Fruit fly (Drosophila melanogaster) whole organism, embryonic: ENCODE measurements around the gene RabGGTa.

Experiments used
- B-H2 ChIP-seq: fragments of 200-800 bp; sonication (Bioruptor generic); optimal IDR thresholded peaks from 2 replicates; lab custom pipeline; 2018; ENCODE audit warnings: missing biosample characterization, mild to moderate bottlenecking, missing genetic modification characterization
- BtbVII ChIP-seq: fragments of 200-800 bp; sonication (Bioruptor generic); optimal IDR thresholded peaks from 3 replicates; lab custom pipeline; 2017; ENCODE audit warnings: missing biosample characterization, mild to moderate bottlenecking, missing genetic modification characterization
- CG11696 ChIP-seq: fragments of 200-800 bp; sonication (Bioruptor generic); IDR thresholded peaks from 2 replicates; pipeline ENCODE4 v1.3.6; 2022; ENCODE audit warnings: missing biosample characterization, missing genetic modification characterization
- CG12299 ChIP-seq: fragments of 200-800 bp; sonication (Bioruptor generic); optimal IDR thresholded peaks from 2 replicates; lab custom pipeline; 2018; ENCODE audit warnings: missing biosample characterization, mild to moderate bottlenecking, missing genetic modification characterization
- CG13123 ChIP-seq: fragments of 200-800 bp; sonication (Bioruptor generic); optimal IDR thresholded peaks from 2 replicates; lab custom pipeline; 2016; ENCODE audit warnings: missing biosample characterization, missing genetic modification characterization
- CG13775 ChIP-seq: fragments of 200-800 bp; sonication (Bioruptor generic); optimal IDR thresholded peaks from 3 replicates; lab custom pipeline; 2017; ENCODE audit warnings: missing biosample characterization, mild to moderate bottlenecking, missing genetic modification characterization
- CG15073 ChIP-seq: fragments of 200-800 bp; sonication (Bioruptor generic); optimal IDR thresholded peaks from 2 replicates; lab custom pipeline; 2016; ENCODE audit warnings: missing biosample characterization, missing genetic modification characterization
- CG15269 ChIP-seq: fragments of 200-800 bp; sonication (Bioruptor generic); optimal IDR thresholded peaks from 2 replicates; lab custom pipeline; 2018; ENCODE audit warnings: missing biosample characterization, mild to moderate bottlenecking, missing genetic modification characterization, moderate library complexity
- CG17568 ChIP-seq: fragments of 200-800 bp; sonication (Bioruptor generic); optimal IDR thresholded peaks from 2 replicates; lab custom pipeline; 2018; ENCODE audit warnings: missing biosample characterization, mild to moderate bottlenecking, missing genetic modification characterization, moderate library complexity
- CG3163 ChIP-seq: fragments of 200-800 bp; sonication (Bioruptor generic); optimal IDR thresholded peaks from 3 replicates; lab custom pipeline; 2016; ENCODE audit warnings: missing biosample characterization, missing genetic modification characterization
- CG5180 ChIP-seq: fragments of 200-800 bp; sonication (Bioruptor generic); optimal IDR thresholded peaks from 3 replicates; lab custom pipeline; 2017; ENCODE audit warnings: missing biosample characterization, missing genetic modification characterization, mild to moderate bottlenecking, moderate library complexity, missing genetic modification reagents
- CG5245 ChIP-seq: fragments of 200-800 bp; sonication (Bioruptor generic); optimal IDR thresholded peaks from 3 replicates; lab custom pipeline; 2016; ENCODE audit warnings: missing biosample characterization, missing genetic modification characterization
- CG6272 ChIP-seq: fragments of 200-800 bp; sonication (Bioruptor generic); IDR thresholded peaks from 2 replicates; pipeline ENCODE4 v1.3.6; 2022; ENCODE audit warnings: missing biosample characterization, missing genetic modification characterization
- CG7928 ChIP-seq: fragments of 200-800 bp; sonication (Bioruptor generic); optimal IDR thresholded peaks from 2 replicates; lab custom pipeline; 2017; ENCODE audit warnings: missing biosample characterization, mild to moderate bottlenecking, missing genetic modification characterization
- CG8089 ChIP-seq: fragments of 200-800 bp; sonication (Bioruptor generic); optimal IDR thresholded peaks from 3 replicates; lab custom pipeline; 2016; ENCODE audit warnings: missing biosample characterization, missing genetic modification characterization
- CG8944 ChIP-seq: fragments of 200-800 bp; sonication (Bioruptor generic); optimal IDR thresholded peaks from 3 replicates; lab custom pipeline; 2016; ENCODE audit warnings: missing biosample characterization, missing genetic modification characterization
- CHES-1-like ChIP-seq: fragments of 200-800 bp; sonication (Bioruptor generic); optimal IDR thresholded peaks from 2 replicates; lab custom pipeline; 2016; ENCODE audit warnings: missing biosample characterization, missing genetic modification characterization
- D ChIP-seq, 2 experiments: fragments of 200-800 bp in 1 of 2; fragments of >200 bp in 1 of 2; sonication (Bioruptor generic) in 1 of 2; optimal IDR thresholded peaks; 2 replicates in 1 of 2; 3 replicates in 1 of 2; lab custom pipeline; 2017; ENCODE audit warnings: mild to moderate bottlenecking in 1 of 2, missing biosample characterization in 1 of 2, missing genetic modification characterization in 1 of 2, missing genetic modification reagents in 1 of 2
- Dbx ChIP-seq: fragments of 200-800 bp; sonication (Bioruptor generic); IDR thresholded peaks from 3 replicates; pipeline ENCODE4 v1.3.6; 2022; ENCODE audit warnings: missing biosample characterization, missing genetic modification characterization
- Deaf1 ChIP-seq: fragments of 200-800 bp; optimal IDR thresholded peaks from 3 replicates; lab custom pipeline; 2019; ENCODE audit warnings: missing biosample characterization, mild to moderate bottlenecking, missing genetic modification characterization, moderate library complexity
- E2f1 ChIP-seq: fragments of 200-800 bp; sonication (Bioruptor generic); IDR thresholded peaks from 2 replicates; pipeline ENCODE4 v1.3.6; 2022; ENCODE audit warnings: missing biosample characterization, missing genetic modification characterization
- Fer2 ChIP-seq: fragments of 200-800 bp; sonication (Bioruptor generic); optimal IDR thresholded peaks from 2 replicates; lab custom pipeline; 2018; ENCODE audit warnings: missing biosample characterization, mild to moderate bottlenecking, missing genetic modification characterization, moderate library complexity
- Gug ChIP-seq: fragments of 200-800 bp; sonication (Bioruptor generic); IDR thresholded peaks from 4 replicates; pipeline ENCODE4 v1.3.6; 2022; ENCODE audit warnings: missing biosample characterization, missing genetic modification characterization
- HLH3B ChIP-seq: fragments of 200-800 bp; sonication (Bioruptor generic); IDR thresholded peaks from 2 replicates; pipeline ENCODE4 v1.3.6; 2022; ENCODE audit warnings: missing biosample characterization, missing genetic modification characterization
- Hmr ChIP-seq: fragments of 200-800 bp; sonication (Bioruptor generic); optimal IDR thresholded peaks from 3 replicates; lab custom pipeline; 2017; ENCODE audit warnings: mild to moderate bottlenecking, missing biosample characterization, missing genetic modification reagents, missing genetic modification characterization
- Hr51 ChIP-seq, 2 experiments: fragments of 200-800 bp; sonication (Bioruptor generic); optimal IDR thresholded peaks; 2 replicates in 1 of 2; 3 replicates in 1 of 2; lab custom pipeline; 2016 to 2018; ENCODE audit warnings: missing biosample characterization in 2 of 2, missing genetic modification characterization in 2 of 2, mild to moderate bottlenecking in 1 of 2, moderate library complexity in 1 of 2
- MTF-1 ChIP-seq: fragments of 200-800 bp; sonication (Bioruptor generic); optimal IDR thresholded peaks from 2 replicates; lab custom pipeline; 2018; ENCODE audit warnings: missing biosample characterization, mild to moderate bottlenecking, missing genetic modification characterization, borderline replicate concordance
- Mes4 ChIP-seq: fragments of 200-800 bp; sonication (Bioruptor generic); optimal IDR thresholded peaks from 2 replicates; lab custom pipeline; 2016; ENCODE audit warnings: missing biosample characterization, missing genetic modification characterization
- Mrtf ChIP-seq: fragments of 200-800 bp; sonication (Bioruptor generic); IDR thresholded peaks from 3 replicates; pipeline ENCODE4 v1.3.6; 2022; ENCODE audit warnings: missing biosample characterization, missing genetic modification characterization
- Myb ChIP-seq: fragments of 200-800 bp; sonication (Bioruptor generic); optimal IDR thresholded peaks from 2 replicates; lab custom pipeline; 2016; ENCODE audit warnings: missing biosample characterization, missing genetic modification characterization
- NC2β ChIP-seq: fragments of 200-800 bp; sonication (Bioruptor generic); optimal IDR thresholded peaks from 2 replicates; lab custom pipeline; 2016; ENCODE audit warnings: missing biosample characterization, missing genetic modification characterization
- Nf-YA ChIP-seq: fragments of 200-800 bp; sonication (Bioruptor generic); IDR thresholded peaks from 2 replicates; pipeline ENCODE4 v1.3.6; 2022; ENCODE audit warnings: missing biosample characterization, missing genetic modification characterization
- Nf-YC ChIP-seq: fragments of 200-800 bp; optimal IDR thresholded peaks from 3 replicates; lab custom pipeline; 2019; ENCODE audit warnings: missing biosample characterization, mild to moderate bottlenecking, missing genetic modification characterization, moderate library complexity
- Ptx1 ChIP-seq: fragments of 200-800 bp; sonication (Bioruptor generic); IDR thresholded peaks from 2 replicates; pipeline ENCODE4 v1.3.6; 2022; ENCODE audit warnings: missing biosample characterization, missing genetic modification characterization
- Rx ChIP-seq: fragments of 200-800 bp; sonication (Bioruptor generic); IDR thresholded peaks from 2 replicates; pipeline ENCODE4 v1.3.6; 2022; ENCODE audit warnings: missing biosample characterization, missing genetic modification characterization
- ac ChIP-seq: fragments of 200-800 bp; sonication (Bioruptor generic); optimal IDR thresholded peaks from 3 replicates; lab custom pipeline; 2017; ENCODE audit warnings: missing biosample characterization, mild to moderate bottlenecking, missing genetic modification characterization
- bab2 ChIP-seq: fragments of 200-800 bp; sonication (Bioruptor generic); optimal IDR thresholded peaks from 2 replicates; lab custom pipeline; 2016; ENCODE audit warnings: missing biosample characterization, missing genetic modification characterization
- cg ChIP-seq: fragments of 200-800 bp; sonication (Bioruptor generic); optimal IDR thresholded peaks from 3 replicates; lab custom pipeline; 2019; ENCODE audit warnings: missing biosample characterization, mild to moderate bottlenecking, missing genetic modification characterization, moderate library complexity
- chif ChIP-seq, 2 experiments: fragments of 200-800 bp; sonication (Bioruptor generic); optimal IDR thresholded peaks; 3 replicates each; lab custom pipeline; 2016; ENCODE audit warnings: missing biosample characterization in 2 of 2, missing genetic modification characterization in 2 of 2
- corto ChIP-seq: fragments of 200-800 bp; sonication (Bioruptor generic); optimal IDR thresholded peaks from 2 replicates; lab custom pipeline; 2016; ENCODE audit warnings: missing biosample characterization, mild to moderate bottlenecking, missing genetic modification characterization, moderate library complexity
- croc ChIP-seq: fragments of 200-800 bp; sonication (Bioruptor generic); conservative IDR thresholded peaks from 3 replicates; pipeline ENCODE4 v1.3.6; 2022; ENCODE audit warnings: missing biosample characterization, missing genetic modification characterization
- fd64A ChIP-seq: fragments of 200-800 bp; sonication (Bioruptor generic); optimal IDR thresholded peaks from 3 replicates; lab custom pipeline; 2018; ENCODE audit warnings: missing biosample characterization, mild to moderate bottlenecking, missing genetic modification characterization
- gsb ChIP-seq: fragments of 200-800 bp; sonication (Bioruptor generic); IDR thresholded peaks from 2 replicates; pipeline ENCODE4 v1.3.6; 2022; ENCODE audit warnings: missing biosample characterization, missing genetic modification characterization
- hth ChIP-seq: fragments of >200 bp; optimal IDR thresholded peaks from 2 replicates; lab custom pipeline; 2017; ENCODE audit warnings: inconsistent platforms
- lmd ChIP-seq: fragments of 200-800 bp; sonication (Bioruptor generic); IDR thresholded peaks from 2 replicates; pipeline ENCODE4 v1.3.6; 2022; ENCODE audit warnings: missing biosample characterization, missing genetic modification characterization
- mam ChIP-seq: fragments of 200-800 bp; sonication (Bioruptor generic); optimal IDR thresholded peaks from 3 replicates; lab custom pipeline; 2016; ENCODE audit warnings: missing biosample characterization, missing genetic modification characterization
- pita ChIP-seq: fragments of 200-800 bp; sonication (Bioruptor generic); optimal IDR thresholded peaks from 2 replicates; lab custom pipeline; 2017; ENCODE audit warnings: missing biosample characterization, mild to moderate bottlenecking, missing genetic modification characterization
- salm ChIP-seq: fragments of 200-800 bp; sonication (Bioruptor generic); optimal IDR thresholded peaks from 2 replicates; lab custom pipeline; 2018; ENCODE audit warnings: missing biosample characterization, mild to moderate bottlenecking, missing genetic modification characterization
- schlank ChIP-seq: fragments of 200-800 bp; sonication (Bioruptor generic); optimal IDR thresholded peaks from 2 replicates; lab custom pipeline; 2018; ENCODE audit warnings: missing biosample characterization, mild to moderate bottlenecking, missing genetic modification characterization
- sens ChIP-seq: fragments of 200-800 bp; sonication (Bioruptor generic); peaks from one replicate; lab custom pipeline; 2016; ENCODE audit warnings: missing biosample characterization, missing genetic modification characterization
- so ChIP-seq: fragments of 200-800 bp; sonication (Bioruptor generic); IDR thresholded peaks from 3 replicates; pipeline ENCODE4 v1.3.6; 2022; ENCODE audit warnings: missing biosample characterization, missing genetic modification characterization
- tio ChIP-seq: fragments of 200-800 bp; sonication (Bioruptor generic); optimal IDR thresholded peaks from 2 replicates; lab custom pipeline; 2017; ENCODE audit warnings: missing biosample characterization, missing genetic modification characterization, inconsistent platforms

Gene RabGGTa

DNA sequence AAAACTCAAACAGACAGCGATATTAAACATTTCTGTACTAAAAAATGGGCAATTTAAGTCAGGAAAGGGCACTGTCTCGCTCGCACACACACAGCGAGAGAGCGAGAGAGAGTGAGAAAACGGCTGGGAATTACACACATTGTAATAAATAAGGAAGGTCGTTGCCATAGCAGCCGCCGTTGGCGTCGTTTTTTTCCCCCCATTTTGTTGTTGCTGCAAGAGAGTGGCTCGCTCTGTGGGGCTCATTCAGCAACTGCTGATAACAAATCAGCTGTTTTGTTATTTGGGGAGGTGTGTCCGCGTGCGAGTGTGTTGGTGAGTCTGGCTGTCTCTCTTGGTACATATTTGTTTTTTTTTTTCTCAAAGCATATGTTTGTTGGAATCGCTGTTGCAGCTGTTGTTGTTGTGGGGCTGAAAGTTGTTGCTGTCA, 40.0 kb upstream of the RabGGTa start (continued):
- TF ChIP-seq Gug (GFP tag; lab: Robert Waterston, UW) (no peak), Mes4 (GFP tag; lab: Kevin White, UChicago) (peak; percentile 24), CHES-1-like (GFP tag; lab: Kevin White, UChicago) (peak; percentile 57), HLH3B (GFP tag; lab: Robert Waterston, UW) (no peak), mam (GFP tag; lab: Kevin White, UChicago) (no peak), Ptx1 (GFP tag; lab: Robert Waterston, UW) (no peak), bab2 (no peak), NC2β (GFP tag; lab: Kevin White, UChicago) (peak; percentile 75), schlank (tag; lab: Kevin White, UChicago) (no peak), tio (GFP tag; lab: Kevin White, UChicago) (no peak), ac (GFP tag; lab: Kevin White, UChicago) (peak; percentile 76), Rx (GFP tag; lab: Robert Waterston, UW) (no peak), CG3163 (peak; percentile 26), CG15073 (no peak), CG8089 (GFP tag; lab: Kevin White, UChicago) (peak; percentile 59), pita (GFP tag; lab: Kevin White, UChicago) (no peak), so (GFP tag; lab: Robert Waterston, UW) (no peak), lmd (GFP tag; lab: Robert Waterston, UW) (no peak), CG5180 (GFP tag; lab: Kevin White, UChicago) (peak; percentile 57), sens (GFP tag; lab: Kevin White, UChicago) (peak; percentile 94), corto (GFP tag; lab: Kevin White, UChicago) (peak; percentile 31), CG5245 (GFP tag; lab: Kevin White, UChicago) (no peak), hth (no peak), CG7928 (GFP tag; lab: Kevin White, UChicago) (no peak), croc (no peak), CG12299 (peak; percentile 21), Fer2 (tag; lab: Kevin White, UChicago) (no peak), CG11696 (no peak), CG8944 (no peak), Nf-YC (tag; lab: Kevin White, UChicago) (no peak), E2f1 (GFP tag; lab: Robert Waterston, UW) (no peak), chif (GFP tag; optimal IDR thresholded peaks at IDR 0.05; lab: Kevin White, UChicago) (peak in 1 of 2 experiments; percentile 34), cg (GFP tag; lab: Kevin White, UChicago) (peak; percentile 93), CG6272 (no peak), CG13123 (peak; percentile 59), BtbVII (GFP tag; lab: Kevin White, UChicago) (peak; percentile 82), Dbx (no peak), MTF-1 (peak; percentile 71), D (optimal IDR thresholded peaks at IDR 0.05; lab: Kevin White, UChicago) (no peak), D (GFP tag; optimal IDR thresholded peaks at IDR 0.05; lab: Kevin White, UChicago) (peak; percentile 42), B-H2 (GFP tag; lab: Kevin White, UChicago) (no peak), Hmr (GFP tag; lab: Kevin White, UChicago) (peak; percentile 38), gsb (GFP tag; lab: Robert Waterston, UW) (no peak), CG13775 (no peak), CG17568 (GFP tag; lab: Kevin White, UChicago) (peak; percentile 78), fd64A (GFP tag; lab: Kevin White, UChicago) (peak; percentile 72), Mrtf (GFP tag; lab: Robert Waterston, UW) (no peak), salm (peak; percentile 9), Deaf1 (tag; lab: Kevin White, UChicago) (peak; percentile 62), CG15269 (tag; lab: Kevin White, UChicago) (peak; percentile 54), Nf-YA (GFP tag; lab: Robert Waterston, UW) (no peak), Hr51 (GFP tag; optimal IDR thresholded peaks at IDR 0.05; lab: Kevin White, UChicago) (no peak), Myb (GFP tag; lab: Kevin White, UChicago) (no peak)
